Fruit fly (Drosophila melanogaster) ovary, adult (tissue): Measurements from ENCODE around the gene Noc1.

Experiments
- CG17801 ChIP-seq: fragments of 200-800 bp; optimal IDR thresholded peaks from 2 replicates; lab custom pipeline; 2019; ENCODE audit warnings: missing biosample characterization, mild to moderate bottlenecking, missing genetic modification characterization, moderate library complexity; ENCODE audit not compliant: partially characterized antibody

Noc1 gene

DNA sequence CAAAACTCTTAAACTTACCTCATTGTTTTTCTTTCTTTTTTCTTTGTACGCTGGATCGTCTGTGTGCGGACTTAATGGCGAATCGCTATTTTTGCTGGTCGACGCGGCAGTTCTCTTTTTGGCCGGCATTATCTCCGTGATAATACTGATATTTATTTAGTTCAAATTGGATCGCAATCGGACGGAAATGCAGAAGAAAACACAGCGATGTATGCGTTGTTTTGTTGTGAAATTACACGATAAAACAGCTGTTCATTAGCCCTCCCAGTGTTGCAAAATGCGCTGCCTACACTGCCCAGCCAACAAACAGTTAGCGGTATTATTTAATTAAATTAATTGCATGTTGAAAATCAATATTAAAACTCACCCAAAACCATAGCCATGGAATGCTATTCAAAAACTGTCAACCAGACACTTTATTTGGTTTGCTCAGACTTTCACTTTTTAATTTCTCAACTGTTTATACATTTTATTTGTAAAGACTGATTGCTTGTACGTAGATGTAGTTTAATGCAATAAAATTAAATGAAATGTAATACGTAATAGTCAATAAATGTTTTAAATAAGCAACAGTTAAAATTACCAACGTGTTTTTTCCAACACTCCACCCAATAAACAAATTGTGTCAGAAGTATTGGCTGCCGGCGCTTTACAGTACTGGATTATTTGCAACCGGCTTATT lies 23.6 kb downstream of the Noc1 start, which contains the start of the genes Irbp18 and APP-BP1:
TSS of gene Irbp18 (minus strand) at position 205 of the 682 bp plus-strand sequence.
TSS of gene APP-BP1 (plus strand) at position 431 of the 682 bp plus-strand sequence.
- peak; percentile 91 for TF ChIP-seq CG17801 (GFP tag; lab: Kevin White, UChicago)

DNA sequence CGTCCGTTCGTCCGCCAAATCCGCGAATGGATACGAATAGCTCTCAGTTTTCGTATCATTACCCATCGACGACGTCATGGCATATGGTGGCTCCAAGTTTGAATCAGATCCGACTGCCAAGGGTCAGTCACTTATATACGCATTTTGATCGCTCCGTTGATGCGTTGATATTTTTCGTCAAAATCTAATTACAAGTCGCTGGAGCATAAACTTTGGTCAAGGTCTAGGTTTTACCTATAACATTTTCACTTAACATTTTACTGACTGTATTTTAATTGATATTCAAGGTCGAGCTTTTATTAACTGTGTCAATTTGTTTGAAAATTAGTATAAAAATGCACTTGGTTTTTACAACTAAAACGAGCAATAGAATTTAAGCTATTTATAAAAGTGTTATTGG lies 27.0 kb downstream of the Noc1 start, which contains the start of gene Elo68beta:
TSS of gene Elo68beta (minus strand) at position 101 of the 400 bp plus-strand sequence.
- TF ChIP-seq CG17801 (GFP tag; lab: Kevin White, UChicago) = no peak

DNA sequence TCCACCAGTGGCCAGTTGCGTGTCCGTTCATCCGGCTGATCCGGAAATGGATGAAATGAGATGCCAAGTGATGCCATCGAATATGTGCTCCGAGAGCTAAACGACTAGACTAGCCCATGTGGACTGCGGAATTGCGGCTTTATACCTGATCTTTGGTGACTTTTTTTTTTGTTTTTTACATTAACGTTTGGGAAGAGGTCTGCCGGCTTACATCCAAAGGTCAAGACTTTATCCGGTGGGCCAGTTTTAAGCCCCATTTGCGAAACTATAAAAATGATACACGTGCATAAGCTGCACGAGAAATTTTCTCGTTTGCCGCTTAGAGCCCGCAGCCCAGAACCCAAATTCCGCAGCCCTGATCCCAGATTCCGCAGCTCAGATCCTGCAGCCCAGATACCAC lies 28.4 kb downstream of the Noc1 start, which contains the start of gene Elo68alpha:
TSS of gene Elo68alpha (minus strand) at position 101 of the 400 bp plus-strand sequence.
- TF ChIP-seq CG17801 (GFP tag; lab: Kevin White, UChicago) = no peak

DNA sequence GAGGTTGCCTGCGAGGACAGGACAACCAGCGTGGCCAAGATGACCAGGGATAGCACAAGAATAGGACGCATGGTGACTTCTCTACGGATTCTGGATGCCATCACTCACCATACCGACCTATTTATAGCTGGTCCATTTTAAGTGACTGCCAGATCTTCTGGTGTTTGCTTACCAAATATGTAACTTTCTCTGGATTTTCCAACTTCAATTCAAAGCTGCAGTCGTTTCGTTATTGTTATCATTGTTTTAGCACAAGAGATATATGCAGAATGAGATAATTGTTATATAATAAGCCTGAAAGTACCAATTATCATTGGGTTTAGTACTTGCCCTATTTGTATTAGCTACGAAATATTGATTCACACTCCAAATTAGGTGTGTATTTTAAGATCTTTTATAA lies 29.2 kb downstream of the Noc1 start, which contains the start of gene CG32071:
TSS of gene CG32071 (minus strand) at position 101 of the 400 bp plus-strand sequence.
- no peak for TF ChIP-seq CG17801 (GFP tag; lab: Kevin White, UChicago)

DNA sequence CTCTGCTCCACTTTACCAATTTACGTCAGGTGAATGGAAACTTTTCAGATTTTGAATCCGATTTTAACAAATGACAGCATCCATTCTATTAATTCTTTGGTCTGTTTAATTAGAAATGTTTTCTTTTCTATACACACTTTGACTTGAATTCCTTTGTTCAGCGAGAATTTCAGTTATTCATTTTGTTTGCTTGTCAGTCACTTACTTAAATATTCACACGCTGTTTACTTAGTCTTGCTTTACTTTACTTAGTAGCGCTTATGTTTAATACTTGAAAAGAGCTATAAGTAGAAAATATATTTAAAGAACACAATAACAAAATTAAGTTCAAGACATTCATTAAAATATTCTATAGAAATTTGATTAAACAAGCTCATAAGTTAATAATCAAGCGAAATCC lies 32.9 kb downstream of the Noc1 start, which contains the start of gene CG32073:
TSS of gene CG32073 (minus strand) at position 151 of the 400 bp plus-strand sequence.
- no peak for TF ChIP-seq CG17801 (GFP tag; lab: Kevin White, UChicago)

DNA sequence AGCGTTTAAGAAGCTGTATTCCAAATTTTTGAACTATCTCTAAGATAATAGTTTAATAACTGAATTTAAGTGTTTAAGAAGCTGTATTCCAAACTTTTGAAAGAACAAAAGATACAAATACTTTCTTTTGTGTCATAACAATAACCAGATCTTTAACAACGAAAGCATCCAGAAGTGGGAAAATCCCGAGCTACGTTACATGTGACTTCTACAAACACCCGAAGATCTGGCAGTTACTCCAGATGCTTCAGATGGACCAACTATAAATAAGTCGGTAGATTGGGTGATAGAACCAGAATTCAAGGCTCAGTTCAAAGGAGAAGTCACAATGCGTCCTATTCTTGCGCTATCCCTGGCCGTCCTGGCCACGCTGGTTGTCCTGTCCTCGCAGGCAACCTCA lies 33.4 kb downstream of the Noc1 start, which contains the start of gene CG12522:
TSS of gene CG12522 (plus strand) at position 301 of the 400 bp plus-strand sequence.
- TF ChIP-seq CG17801 (GFP tag; lab: Kevin White, UChicago) = no peak

DNA sequence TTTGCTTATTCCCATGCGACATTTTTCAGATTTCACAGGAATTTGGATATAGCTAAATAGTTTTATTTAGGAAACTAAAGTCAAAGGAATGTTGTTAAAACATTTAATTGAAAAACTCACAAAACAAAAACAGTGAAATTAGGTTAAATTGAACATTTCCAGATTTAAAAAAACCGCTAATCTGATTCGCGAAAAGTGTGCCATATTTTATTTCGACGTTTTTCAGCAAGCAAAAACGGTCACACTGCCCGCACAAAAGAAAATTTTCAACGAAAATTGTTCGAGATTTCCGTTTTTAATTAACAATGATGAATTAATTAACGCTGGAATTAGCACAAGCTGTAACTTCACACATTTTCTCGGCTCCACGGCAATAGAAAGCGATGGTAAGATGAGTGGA lies 34.9 kb downstream of the Noc1 start, which contains the start of the genes CG34012 and emei:
TSS of gene CG34012 (minus strand) at position 52 of the 400 bp plus-strand sequence.
TSS of gene emei (plus strand) at position 237 of the 400 bp plus-strand sequence.
- TF ChIP-seq CG17801 (GFP tag; lab: Kevin White, UChicago) = no peak

DNA sequence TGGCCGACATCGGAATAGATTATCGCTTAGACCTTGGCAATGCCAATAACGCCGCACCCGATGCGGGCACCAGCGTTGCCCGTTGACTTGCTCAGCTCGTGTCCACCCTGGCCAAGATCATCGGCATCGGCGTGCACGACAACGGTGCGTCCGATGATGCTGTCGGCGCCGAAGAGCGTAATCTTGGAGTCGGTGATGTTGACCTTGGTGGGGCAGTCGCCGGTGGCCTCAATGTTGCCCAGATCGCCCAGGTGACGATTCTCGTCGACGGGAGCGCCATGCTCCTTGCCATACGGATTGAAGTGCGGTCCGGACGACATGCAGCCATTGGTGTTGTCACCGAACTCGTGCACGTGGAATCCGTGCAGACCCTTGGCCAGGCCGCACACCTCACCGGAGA lies 37.9 kb downstream of the Noc1 start:
- no peak for TF ChIP-seq CG17801 (GFP tag; lab: Kevin White, UChicago)

DNA sequence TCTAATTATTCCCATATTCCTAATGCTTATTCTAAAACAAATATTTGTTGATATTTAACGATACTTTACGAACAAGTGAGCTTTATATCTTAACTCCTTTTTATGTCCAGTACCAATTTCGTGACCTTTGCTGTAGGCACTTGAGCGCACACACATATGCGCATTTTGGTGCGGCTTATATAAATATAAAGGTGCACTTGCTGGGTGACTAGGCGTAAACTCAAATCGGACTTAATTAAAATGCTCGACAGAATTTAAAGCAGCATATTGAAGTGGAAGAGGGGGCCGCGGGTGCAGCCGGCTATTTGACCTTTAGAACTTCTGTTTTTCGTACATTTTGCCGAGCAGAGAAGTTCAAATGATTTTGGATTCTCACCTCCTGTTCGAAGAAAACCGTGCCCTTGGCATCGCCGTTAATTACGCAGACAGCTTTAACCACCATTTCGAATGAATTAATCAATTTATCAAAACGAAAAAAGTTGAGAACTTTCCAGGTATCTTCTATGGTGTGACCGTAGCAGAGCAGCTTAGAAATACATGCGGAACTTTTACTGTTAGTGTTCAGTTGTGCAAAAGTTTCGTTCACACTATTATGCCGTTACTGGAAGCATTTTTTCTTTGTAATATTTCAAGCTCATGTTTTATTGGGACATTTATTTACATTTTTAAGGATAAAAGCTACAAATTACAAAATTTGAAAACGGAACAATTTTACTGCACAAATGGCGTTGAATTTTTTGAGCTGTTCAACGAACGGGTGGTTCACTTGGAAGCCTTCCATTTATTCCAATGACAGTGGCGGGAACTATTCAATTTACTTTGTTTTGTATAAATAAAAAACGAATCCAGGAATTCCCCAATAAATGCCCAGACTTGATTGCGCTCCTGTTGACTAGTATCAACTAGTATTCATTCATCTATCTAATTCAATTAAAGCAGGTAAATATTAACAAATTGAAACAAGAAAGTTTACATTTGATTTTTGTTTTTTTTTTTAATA lies 38.9 kb downstream of the Noc1 start, which contains the start of gene Sod1:
TSS of gene Sod1 (minus strand) at position 543 of the 1,000 bp plus-strand sequence.
- TF ChIP-seq CG17801 (GFP tag; lab: Kevin White, UChicago) = peak; percentile 76

DNA sequence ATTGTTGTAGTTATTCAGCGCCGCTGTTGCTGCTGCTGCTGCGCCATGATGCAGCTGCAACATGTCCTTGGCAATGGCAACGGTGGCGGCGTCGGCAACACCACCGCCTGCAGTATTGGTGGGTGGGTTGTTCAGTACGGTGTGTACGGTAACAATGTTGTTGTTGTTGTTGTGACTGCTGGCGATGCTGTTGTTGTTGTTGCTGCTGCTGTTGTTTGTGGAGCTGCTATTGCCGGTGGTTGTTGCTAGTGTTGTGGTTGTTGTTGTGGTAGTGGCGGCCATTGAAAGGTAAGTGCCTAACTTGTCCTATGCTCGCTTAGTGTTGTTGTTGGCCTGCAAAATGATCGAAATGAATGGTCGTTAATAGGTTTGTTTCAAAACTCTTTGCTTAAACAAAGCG lies 43.2 kb downstream of the Noc1 start:
- TF ChIP-seq CG17801 (GFP tag; lab: Kevin White, UChicago) = no peak

DNA sequence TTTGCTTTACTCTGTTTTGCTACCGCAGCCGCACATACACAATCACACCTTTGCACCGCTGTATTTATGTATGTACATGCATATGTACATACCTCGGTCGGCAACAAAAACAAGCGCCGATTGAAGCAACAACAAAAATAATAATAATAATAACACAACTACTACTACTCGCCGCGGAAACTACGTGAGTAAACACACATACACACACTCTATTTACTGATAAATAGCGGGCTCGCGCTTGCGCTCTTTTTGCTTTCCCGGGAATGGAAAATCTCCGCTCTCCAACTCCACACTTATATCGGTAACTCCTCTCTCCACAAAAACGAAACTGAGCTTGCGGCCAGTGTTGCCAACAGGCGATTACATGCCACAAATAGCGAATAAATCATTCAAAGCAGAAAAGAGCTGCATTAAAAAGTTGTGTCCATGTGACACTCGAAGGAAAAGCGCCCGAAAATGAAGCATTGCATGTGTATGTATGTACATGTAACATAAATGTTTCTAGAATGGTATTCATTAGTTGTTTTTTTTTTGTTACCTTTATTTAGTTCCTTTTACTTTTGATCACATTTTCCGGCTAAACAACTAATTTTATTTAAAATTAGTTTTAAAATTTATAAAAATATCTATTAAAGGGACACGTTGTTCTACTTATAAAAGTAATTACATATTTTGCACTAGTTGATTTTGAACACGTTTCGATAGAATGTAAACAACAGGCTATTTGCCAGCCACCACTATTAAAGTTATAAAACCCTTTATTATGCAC lies 44.2 kb downstream of the Noc1 start:
- no peak for TF ChIP-seq CG17801 (GFP tag; lab: Kevin White, UChicago)

DNA sequence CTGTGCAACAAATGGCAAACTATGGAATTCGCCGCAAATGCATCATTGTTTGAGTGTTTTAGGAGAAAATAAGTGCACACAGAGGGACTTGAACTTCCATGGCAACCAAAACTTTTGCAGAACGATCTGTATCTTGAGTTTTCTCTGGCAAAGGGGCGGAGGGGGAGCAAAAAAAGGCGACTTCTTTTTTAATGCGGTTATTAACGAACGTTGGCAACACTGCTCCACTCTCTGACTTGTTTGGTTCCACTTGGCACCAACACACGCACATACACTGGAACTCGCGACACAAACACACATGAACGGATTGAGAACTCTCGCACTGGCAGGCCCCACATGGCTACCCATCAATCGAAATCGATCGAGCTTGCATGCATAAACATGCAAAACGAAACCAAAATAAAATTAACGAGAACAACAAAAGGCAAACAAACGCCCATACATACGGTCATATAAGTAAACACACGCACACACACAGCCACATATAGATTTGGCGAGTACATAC lies 44.9 kb downstream of the Noc1 start:
- TF ChIP-seq CG17801 (GFP tag; lab: Kevin White, UChicago) = no peak

DNA sequence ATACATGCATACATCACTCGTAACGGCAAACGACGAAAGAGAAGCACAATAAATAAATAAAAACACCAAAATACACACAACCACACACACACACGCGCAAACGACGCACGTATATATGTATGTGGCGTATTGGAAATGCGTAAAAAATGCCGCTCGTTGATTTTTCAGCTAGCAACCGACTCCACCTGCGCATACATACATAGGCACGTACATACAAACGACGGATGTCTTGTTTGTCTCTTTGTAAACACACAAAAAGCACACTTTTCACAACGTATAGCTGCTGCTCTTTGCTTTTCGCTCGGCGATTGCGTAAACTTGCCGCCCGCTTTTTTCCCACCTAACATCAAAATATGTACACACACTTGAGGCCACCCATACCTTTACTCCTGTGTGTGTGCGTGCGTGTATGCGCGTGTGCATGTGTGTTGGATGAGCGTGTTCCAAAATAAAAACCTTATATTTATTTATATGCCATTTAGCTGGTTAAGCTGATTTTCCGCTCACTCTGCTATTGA lies 45.4 kb downstream of the Noc1 start:
- TF ChIP-seq CG17801 (GFP tag; lab: Kevin White, UChicago) = no peak
